Fruit fly (Drosophila melanogaster) whole organism, embryonic: ENCODE data around the gene Ac76E.

ENCODE experiments used
- CG10147 ChIP-seq: fragments of 200-800 bp; sonication (Bioruptor generic); optimal IDR thresholded peaks from 2 replicates; lab custom pipeline; 2019; ENCODE audit warnings: missing biosample characterization, mild to moderate bottlenecking, missing genetic modification characterization, moderate library complexity
- CG11247 ChIP-seq: fragments of 200-800 bp; sonication (Bioruptor generic); IDR thresholded peaks from 2 replicates; pipeline ENCODE4 v1.3.6; 2022; ENCODE audit warnings: missing biosample characterization, missing genetic modification characterization
- CG11723 ChIP-seq: fragments of 200-800 bp; sonication (Bioruptor generic); optimal IDR thresholded peaks from 2 replicates; lab custom pipeline; 2017; ENCODE audit warnings: missing biosample characterization, mild to moderate bottlenecking, missing genetic modification characterization
- CG13424 ChIP-seq: fragments of 200-800 bp; sonication (Bioruptor generic); optimal IDR thresholded peaks from 2 replicates; lab custom pipeline; 2019; ENCODE audit warnings: missing biosample characterization, mild to moderate bottlenecking, missing genetic modification characterization, moderate library complexity
- CG1529 ChIP-seq: fragments of 200-800 bp; sonication (Bioruptor generic); optimal IDR thresholded peaks from 3 replicates; lab custom pipeline; 2018; ENCODE audit warnings: missing biosample characterization, missing genetic modification characterization
- CG17568 ChIP-seq: fragments of 200-800 bp; sonication (Bioruptor generic); optimal IDR thresholded peaks from 2 replicates; lab custom pipeline; 2018; ENCODE audit warnings: missing biosample characterization, mild to moderate bottlenecking, missing genetic modification characterization, moderate library complexity
- CG2889 ChIP-seq: fragments of 200-800 bp; sonication (Bioruptor generic); IDR thresholded peaks from 3 replicates; pipeline ENCODE4 v1.3.6; 2022; ENCODE audit warnings: missing biosample characterization, missing genetic modification characterization
- CG30403 ChIP-seq: fragments of 200-800 bp; sonication (Bioruptor generic); optimal IDR thresholded peaks from 3 replicates; lab custom pipeline; 2016; ENCODE audit warnings: missing biosample characterization, missing genetic modification characterization
- CG3065 ChIP-seq: fragments of 200-800 bp; sonication (Bioruptor generic); optimal IDR thresholded peaks from 2 replicates; lab custom pipeline; 2016; ENCODE audit warnings: missing biosample characterization, missing genetic modification characterization
- CG3163 ChIP-seq: fragments of 200-800 bp; sonication (Bioruptor generic); optimal IDR thresholded peaks from 3 replicates; lab custom pipeline; 2016; ENCODE audit warnings: missing biosample characterization, missing genetic modification characterization
- CG32767 ChIP-seq: fragments of 200-800 bp; sonication (Bioruptor generic); IDR thresholded peaks from 2 replicates; pipeline ENCODE4 v1.3.6; 2022; ENCODE audit warnings: missing biosample characterization, missing genetic modification characterization
- CG4282 ChIP-seq: fragments of 200-800 bp; sonication (Bioruptor generic); optimal IDR thresholded peaks from 2 replicates; lab custom pipeline; 2016; ENCODE audit warnings: missing biosample characterization, missing genetic modification characterization
- CG4328 ChIP-seq: fragments of 200-800 bp; sonication (Bioruptor generic); optimal IDR thresholded peaks from 3 replicates; lab custom pipeline; 2017; ENCODE audit warnings: missing biosample characterization, missing genetic modification reagents, missing genetic modification characterization
- CG43689 ChIP-seq: fragments of 200-800 bp; sonication (Bioruptor generic); IDR thresholded peaks from 2 replicates; pipeline ENCODE4 v1.3.6; 2022; ENCODE audit warnings: missing biosample characterization, missing genetic modification characterization
- CG6854 ChIP-seq: fragments of 200-800 bp; sonication (Bioruptor generic); optimal IDR thresholded peaks from 3 replicates; lab custom pipeline; 2017; ENCODE audit warnings: missing biosample characterization, mild to moderate bottlenecking, missing genetic modification characterization
- CG7928 ChIP-seq: fragments of 200-800 bp; sonication (Bioruptor generic); optimal IDR thresholded peaks from 2 replicates; lab custom pipeline; 2017; ENCODE audit warnings: missing biosample characterization, mild to moderate bottlenecking, missing genetic modification characterization
- CG8089 ChIP-seq: fragments of 200-800 bp; sonication (Bioruptor generic); optimal IDR thresholded peaks from 3 replicates; lab custom pipeline; 2016; ENCODE audit warnings: missing biosample characterization, missing genetic modification characterization
- CG9727 ChIP-seq: fragments of 200-800 bp; sonication (Bioruptor generic); optimal IDR thresholded peaks from 3 replicates; lab custom pipeline; 2017; ENCODE audit warnings: missing biosample characterization, mild to moderate bottlenecking, missing genetic modification characterization
- CG9932 ChIP-seq: fragments of 200-800 bp; sonication (Bioruptor generic); IDR thresholded peaks from 2 replicates; pipeline ENCODE4 v1.3.6; 2022; ENCODE audit warnings: missing biosample characterization, missing genetic modification characterization
- D19A ChIP-seq: fragments of 200-800 bp; optimal IDR thresholded peaks from 3 replicates; lab custom pipeline; 2019; ENCODE audit warnings: missing biosample characterization, mild to moderate bottlenecking, missing genetic modification characterization, moderate library complexity
- Dad ChIP-seq: fragments of 200-800 bp; sonication (Bioruptor generic); optimal IDR thresholded peaks from 3 replicates; lab custom pipeline; 2016; ENCODE audit warnings: missing biosample characterization, missing genetic modification characterization
- Dfd ChIP-seq, 2 experiments: fragments of >200 bp; optimal IDR thresholded peaks; 2 replicates each; lab custom pipeline; 2017; ENCODE audit warnings: missing biosample characterization in 2 of 2, missing genetic modification characterization in 2 of 2
- Eip74EF ChIP-seq, 2 experiments: fragments of 200-800 bp in 1 of 2; fragments of >200 bp in 1 of 2; sonication (Bioruptor generic) in 1 of 2; optimal IDR thresholded peaks; 2 replicates each; lab custom pipeline; 2017 to 2019; ENCODE audit warnings: missing biosample characterization in 2 of 2, missing genetic modification characterization in 2 of 2, mild to moderate bottlenecking in 1 of 2, moderate library complexity in 1 of 2
- GATAe ChIP-seq: fragments of 200-800 bp; sonication (Bioruptor generic); conservative IDR thresholded peaks from 2 replicates; pipeline ENCODE4 v1.3.6; 2022; ENCODE audit warnings: missing biosample characterization, missing genetic modification characterization
- Mes4 ChIP-seq: fragments of 200-800 bp; sonication (Bioruptor generic); optimal IDR thresholded peaks from 2 replicates; lab custom pipeline; 2016; ENCODE audit warnings: missing biosample characterization, missing genetic modification characterization
- Neu2 ChIP-seq: fragments of 200-800 bp; sonication (Bioruptor generic); optimal IDR thresholded peaks from 3 replicates; lab custom pipeline; 2016; ENCODE audit warnings: missing biosample characterization, missing genetic modification characterization, borderline replicate concordance
- Nf-YC ChIP-seq: fragments of 200-800 bp; optimal IDR thresholded peaks from 3 replicates; lab custom pipeline; 2019; ENCODE audit warnings: missing biosample characterization, mild to moderate bottlenecking, missing genetic modification characterization, moderate library complexity
- Scr ChIP-seq: fragments of 200-800 bp; sonication (Bioruptor generic); IDR thresholded peaks from 2 replicates; pipeline ENCODE4 v1.3.6; 2022; ENCODE audit warnings: missing biosample characterization, missing genetic modification characterization; ENCODE audit not compliant: partially characterized antibody
- Sry-δ ChIP-seq: fragments of 200-800 bp; sonication (Bioruptor generic); optimal IDR thresholded peaks from 2 replicates; lab custom pipeline; 2016; ENCODE audit warnings: missing biosample characterization, missing genetic modification characterization
- Stat92E ChIP-seq, 3 experiments: fragments of >200 bp in 2 of 3; fragments of 200-800 bp in 1 of 3; sonication (Bioruptor generic) in 1 of 3; optimal IDR thresholded peaks; 2 replicates each; lab custom pipeline; 2017 to 2019; ENCODE audit warnings: missing biosample characterization in 3 of 3, missing genetic modification characterization in 3 of 3, mild to moderate bottlenecking in 1 of 3, moderate library complexity in 1 of 3
- TFAM ChIP-seq: fragments of 200-800 bp; sonication (Bioruptor generic); optimal IDR thresholded peaks from 2 replicates; lab custom pipeline; 2017; ENCODE audit warnings: missing biosample characterization, missing genetic modification characterization, inconsistent platforms
- Vsx1 ChIP-seq: fragments of 200-800 bp; sonication (Bioruptor generic); optimal IDR thresholded peaks from 2 replicates; lab custom pipeline; 2017; ENCODE audit warnings: missing biosample characterization, mild to moderate bottlenecking, missing genetic modification characterization, missing genetic modification reagents
- ab ChIP-seq: fragments of 200-800 bp; sonication (Bioruptor generic); optimal IDR thresholded peaks from 2 replicates; lab custom pipeline; 2016; ENCODE audit warnings: missing biosample characterization, missing genetic modification characterization
- ap ChIP-seq: fragments of 200-800 bp; sonication (Bioruptor generic); IDR thresholded peaks from 2 replicates; pipeline ENCODE4 v1.3.6; 2022; ENCODE audit warnings: missing biosample characterization, missing genetic modification characterization
- cad ChIP-seq: fragments of >200 bp; optimal IDR thresholded peaks from 2 replicates; lab custom pipeline; 2017; ENCODE audit warnings: missing biosample characterization, missing genetic modification characterization
- disco-r ChIP-seq: fragments of 200-800 bp; sonication (Bioruptor generic); optimal IDR thresholded peaks from 2 replicates; lab custom pipeline; 2016; ENCODE audit warnings: missing biosample characterization, missing genetic modification characterization
- dysf ChIP-seq: fragments of 200-800 bp; sonication (Bioruptor generic); IDR thresholded peaks from 3 replicates; pipeline ENCODE4 v1.3.6; 2022; ENCODE audit warnings: missing biosample characterization, missing genetic modification characterization
- ems ChIP-seq: fragments of 200-800 bp; sonication (Bioruptor generic); optimal IDR thresholded peaks from 3 replicates; lab custom pipeline; 2016; ENCODE audit warnings: missing biosample characterization, missing genetic modification characterization
- eve ChIP-seq, 2 experiments: fragments of >200 bp; optimal IDR thresholded peaks; 2 replicates each; lab custom pipeline; 2017; ENCODE audit warnings: missing biosample characterization in 2 of 2, missing genetic modification characterization in 2 of 2
- her ChIP-seq: fragments of 200-800 bp; sonication (Bioruptor generic); optimal IDR thresholded peaks from 2 replicates; lab custom pipeline; 2016; ENCODE audit warnings: missing biosample characterization, missing genetic modification characterization
- lbe ChIP-seq: fragments of 200-800 bp; sonication (Bioruptor generic); optimal IDR thresholded peaks from 2 replicates; lab custom pipeline; 2016; ENCODE audit warnings: missing biosample characterization, mild to moderate bottlenecking, missing genetic modification characterization
- lmd ChIP-seq: fragments of 200-800 bp; sonication (Bioruptor generic); IDR thresholded peaks from 2 replicates; pipeline ENCODE4 v1.3.6; 2022; ENCODE audit warnings: missing biosample characterization, missing genetic modification characterization
- prd ChIP-seq, 3 experiments: fragments of >200 bp in 2 of 3; fragments of 200-800 bp in 1 of 3; sonication (Bioruptor generic) in 1 of 3; optimal IDR thresholded peaks in 2 of 3; IDR thresholded peaks in 1 of 3; 2 replicates in 2 of 3; 3 replicates in 1 of 3; pipeline versions ENCODE4 v1.3.6 to Lab custom; 2017 to 2022; ENCODE audit warnings: missing biosample characterization in 1 of 3, missing genetic modification characterization in 1 of 3
- ranshi ChIP-seq: fragments of 200-800 bp; sonication (Bioruptor generic); IDR thresholded peaks from 2 replicates; pipeline ENCODE4 v1.3.6; 2022; ENCODE audit warnings: missing biosample characterization, missing genetic modification characterization
- ssp ChIP-seq: fragments of 200-800 bp; sonication (Bioruptor generic); IDR thresholded peaks from 2 replicates; pipeline ENCODE4 v1.3.6; 2022; ENCODE audit warnings: missing biosample characterization, missing genetic modification characterization
- z ChIP-seq: fragments of 200-800 bp; sonication (Bioruptor generic); IDR thresholded peaks from 3 replicates; pipeline ENCODE4 v1.3.6; 2022; ENCODE audit warnings: missing biosample characterization, missing genetic modification characterization
- zen ChIP-seq: fragments of 200-800 bp; sonication (Bioruptor generic); optimal IDR thresholded peaks from 3 replicates; lab custom pipeline; 2018; ENCODE audit warnings: missing biosample characterization, mild to moderate bottlenecking, missing genetic modification characterization, moderate library complexity

Ac76E gene

DNA sequence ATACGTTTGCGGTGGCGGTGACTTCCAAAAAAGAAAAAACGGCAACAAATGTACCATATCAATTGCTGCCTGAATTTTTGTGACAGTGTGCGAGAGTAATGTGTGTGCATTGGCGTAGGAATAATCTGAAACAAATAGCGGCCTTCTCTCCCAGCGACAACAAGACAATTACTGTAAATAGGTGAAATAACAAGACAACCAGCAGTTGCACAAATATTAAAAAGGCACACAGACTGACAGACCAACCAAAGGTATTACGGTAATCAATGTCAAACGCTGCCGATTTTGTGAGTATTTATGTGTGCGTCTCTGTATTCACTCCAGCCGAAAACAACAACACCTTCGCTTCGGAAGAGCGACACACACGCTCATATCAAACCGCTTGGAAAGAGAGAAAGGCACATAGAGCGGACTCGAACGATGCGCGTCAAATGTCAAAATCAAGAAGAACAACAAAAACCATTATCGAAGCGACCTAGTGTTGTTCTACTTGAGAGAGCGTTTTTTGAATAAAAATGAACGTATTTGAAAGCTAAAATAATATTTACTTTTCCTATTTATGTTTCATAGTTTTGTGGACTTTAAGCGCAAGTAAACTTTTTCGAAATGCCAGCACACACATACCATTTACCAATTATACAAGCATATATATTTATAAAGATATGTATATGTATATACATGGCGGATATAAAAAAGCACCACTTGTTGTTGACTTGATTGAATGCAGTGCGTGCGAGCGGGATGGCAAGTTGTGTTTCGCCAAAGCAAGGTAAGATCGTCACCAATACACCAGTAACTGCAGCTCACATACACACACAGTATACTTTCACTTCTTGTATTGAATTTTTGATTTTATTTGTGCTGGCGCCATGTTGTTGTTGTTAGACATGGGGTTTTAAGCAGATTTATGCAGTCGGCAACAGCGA lies 32.0 kb upstream of the Ac76E start (continued):
- TF ChIP-seq Neu2 (GFP tag; lab: Kevin White, UChicago) (no peak), CG32767 (GFP tag; lab: Robert Waterston, UW) (peak; percentile 51; the same call in 1 of the 2 replicates), Dfd (GFP tag; optimal IDR thresholded peaks at IDR 0.05; lab: Kevin White, UChicago) (no peak), ab (GFP tag; lab: Kevin White, UChicago) (no peak), CG2889 (GFP tag; lab: Robert Waterston, UW) (no peak), CG7928 (GFP tag; lab: Kevin White, UChicago) (no peak), CG3163 (GFP tag; lab: Kevin White, UChicago) (peak; percentile 63), Eip74EF (GFP tag; optimal IDR thresholded peaks at IDR 0.05; lab: Kevin White, UChicago) (peak in 1 of 2 experiments; percentile 20), Stat92E (GFP tag; optimal IDR thresholded peaks at IDR 0.05; lab: Kevin White, UChicago) (peak in 1 of 3 experiments; percentile 28), CG13424 (tag; lab: Kevin White, UChicago) (peak; percentile 33), prd (optimal IDR thresholded peaks at IDR 0.05; lab: Kevin White, UChicago) (no peak), prd (GFP tag; IDR thresholded peaks at IDR 0.05; lab: Robert Waterston, UW) (peak; percentile 61; the same call in 2 of the 3 replicates), CG30403 (GFP tag; lab: Kevin White, UChicago) (peak; percentile 11), lmd (GFP tag; lab: Robert Waterston, UW) (no peak), disco-r (GFP tag; lab: Kevin White, UChicago) (peak; percentile 44), CG4282 (GFP tag; lab: Kevin White, UChicago) (peak; percentile 7), CG43689 (GFP tag; lab: Robert Waterston, UW) (no peak), Vsx1 (peak; percentile 86), eve (GFP tag; optimal IDR thresholded peaks at IDR 0.05; lab: Kevin White, UChicago) (peak in 1 of 2 experiments; percentile 81), TFAM (GFP tag; lab: Kevin White, UChicago) (peak; percentile 14), CG9932 (GFP tag; lab: Robert Waterston, UW) (0 out of 2 replicates have a peak, but pooled peaks have one; percentile 11), ssp (GFP tag; lab: Robert Waterston, UW) (no peak), ems (GFP tag; lab: Kevin White, UChicago) (peak; percentile 20), CG9727 (GFP tag; lab: Kevin White, UChicago) (peak; percentile 66), ranshi (peak; percentile 66; the same call in 1 of the 2 replicates), Dad (peak; percentile 22), Mes4 (GFP tag; lab: Kevin White, UChicago) (peak; percentile 55), zen (peak; percentile 61), GATAe (GFP tag; lab: Robert Waterston, UW) (0 out of 2 replicates have a peak, but pooled peaks have one; percentile 8), Nf-YC (tag; lab: Kevin White, UChicago) (peak; percentile 42), CG1529 (peak; percentile 78), CG3065 (GFP tag; lab: Kevin White, UChicago) (peak; percentile 31), z (GFP tag; lab: Robert Waterston, UW) (peak; percentile 52; the same call in 1 of the 3 replicates), D19A (tag; lab: Kevin White, UChicago) (peak; percentile 9), CG6854 (GFP tag; lab: Kevin White, UChicago) (peak; percentile 34), cad (GFP tag; lab: Kevin White, UChicago) (no peak), her (peak; percentile 72), CG4328 (peak; percentile 74), CG10147 (GFP tag; lab: Kevin White, UChicago) (no peak), ap (GFP tag; lab: Robert Waterston, UW) (peak; percentile 27; the same call in 1 of the 2 replicates), CG11723 (GFP tag; lab: Kevin White, UChicago) (peak; percentile 45), dysf (GFP tag; lab: Robert Waterston, UW) (peak; percentile 35; the same call in 1 of the 3 replicates), CG17568 (GFP tag; lab: Kevin White, UChicago) (peak; percentile 70), CG8089 (GFP tag; lab: Kevin White, UChicago) (peak; percentile 75), Scr (GFP tag; lab: Robert Waterston, UW) (0 out of 2 replicates have a peak, but pooled peaks have one; percentile 15), Sry-δ (peak; percentile 23), lbe (GFP tag; lab: Kevin White, UChicago) (peak; percentile 19), CG11247 (GFP tag; lab: Robert Waterston, UW) (peak; percentile 79)
